Worm (Caenorhabditis elegans): ENCODE measurements around the gene sto-5.
"Not testable (repeated sequence)": the region's sequence is repeated elsewhere in the genome, so short reads cannot be mapped to it uniquely, and the experiment has no call there.

sto-5 gene

DNA sequence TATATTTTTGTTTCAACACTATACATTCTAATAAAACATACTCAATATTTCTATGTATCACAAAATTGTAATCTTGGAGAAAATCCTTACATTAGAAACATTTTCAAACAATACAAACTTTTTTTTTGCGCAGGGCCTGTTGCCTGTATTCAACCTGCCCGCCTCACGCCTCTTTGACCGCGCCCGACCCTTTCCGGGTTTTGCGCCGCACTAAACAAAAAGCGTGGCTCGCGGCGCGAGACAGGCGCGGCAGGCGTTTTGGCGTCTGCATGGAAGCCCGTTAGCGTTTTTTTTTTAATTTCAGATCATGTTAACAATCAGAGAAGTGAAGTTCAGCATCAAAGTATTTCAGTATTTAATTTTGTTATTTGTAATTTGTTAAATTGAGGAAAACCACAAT, 17.7 kb upstream of the sto-5 start:
- TF ChIP-seq lsy-2 (tag; optimal IDR thresholded peaks at IDR 0.05) (no peak), dpl-1 (GFP tag; optimal IDR thresholded peaks at IDR 0.05) (no peak), ceh-82 (tag; optimal IDR thresholded peaks at IDR 0.05) (no peak), isw-1 (GFP tag; IDR thresholded peaks at IDR 0.05) (no peak), grh-1 (GFP tag; IDR thresholded peaks at IDR 0.05) (no peak), sptf-1 (tag; optimal IDR thresholded peaks at IDR 0.05) (no peak), ztf-4 (tag; optimal IDR thresholded peaks at IDR 0.05) (no peak)

DNA sequence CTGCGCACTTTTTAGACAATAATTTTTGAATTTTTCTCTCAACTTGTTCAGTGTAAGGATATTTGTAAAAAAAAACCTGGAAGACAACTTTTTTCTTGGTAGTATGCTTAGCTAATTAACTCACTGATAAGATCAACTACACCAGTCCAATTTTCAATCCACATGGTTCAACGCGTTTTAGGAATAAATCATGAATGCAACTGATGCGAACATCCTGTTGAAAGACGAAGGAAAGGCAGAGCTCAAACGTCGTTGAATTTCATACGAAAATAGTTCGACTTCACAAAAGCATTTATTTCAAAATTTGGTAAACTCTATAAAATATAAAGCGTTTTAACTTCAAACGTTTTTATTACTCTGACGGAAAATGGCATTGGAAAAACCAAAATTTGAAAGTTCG, 15.5 kb upstream of the sto-5 start, which contains the start of gene dyla-1:
Gene dyla-1, plus strand, starts transcription at position 301 of the 400 bp plus-strand sequence.
- TF ChIP-seq aha-1 (tag; optimal IDR thresholded peaks at IDR 0.05) = no peak
- TF ChIP-seq aly-2 (tag; optimal IDR thresholded peaks at IDR 0.05) = no peak
- no peak for TF ChIP-seq unc-86 (tag; optimal IDR thresholded peaks at IDR 0.05)
- no peak for TF ChIP-seq lin-15B (tag; optimal IDR thresholded peaks at IDR 0.05)
- no peak for TF ChIP-seq hlh-17 (GFP tag; optimal IDR thresholded peaks at IDR 0.05; ENCODE audit: borderline replicate concordance)
- no peak for TF ChIP-seq sox-4 (tag; optimal IDR thresholded peaks at IDR 0.05)
- no peak for TF ChIP-seq C34B4.2 (tag; optimal IDR thresholded peaks at IDR 0.05)
- TF ChIP-seq pqm-1 (tag; optimal IDR thresholded peaks at IDR 0.05) = no peak
- no peak for TF ChIP-seq nhr-71 (tag; optimal IDR thresholded peaks at IDR 0.05)
- no peak for TF ChIP-seq elt-3 (tag; optimal IDR thresholded peaks at IDR 0.05)
- TF ChIP-seq snpc-4 (tag; optimal IDR thresholded peaks at IDR 0.05) = no peak

DNA sequence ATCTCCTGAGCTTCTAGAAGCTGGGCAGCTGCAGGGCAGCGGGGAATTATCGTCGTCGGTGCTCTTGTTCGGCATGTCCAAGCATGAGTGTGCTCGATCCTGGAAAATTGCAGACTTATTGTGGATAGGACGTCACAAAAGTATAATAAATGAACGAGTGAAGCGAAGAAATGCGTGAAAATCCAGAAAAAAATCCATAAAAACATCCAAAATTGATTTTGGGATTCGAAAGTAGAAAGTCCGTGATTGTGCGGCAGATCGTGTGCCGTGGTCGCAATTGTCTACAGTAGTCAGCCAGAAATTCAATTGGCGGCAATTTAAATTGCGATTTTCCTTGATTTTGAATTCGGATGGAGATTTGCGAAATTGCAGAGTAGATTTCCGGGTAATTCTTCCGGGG, 11.0 kb upstream of the sto-5 start, which contains the start of gene F41G4.7:
Gene F41G4.7, minus strand, starts transcription at position 101 of the 400 bp plus-strand sequence.
- TF ChIP-seq nhr-20 (tag; optimal IDR thresholded peaks at IDR 0.05) (no peak), egl-27 (tag; optimal IDR thresholded peaks at IDR 0.05) (no peak), zag-1 (tag; optimal IDR thresholded peaks at IDR 0.05) (no peak), unc-86 (tag; optimal IDR thresholded peaks at IDR 0.05) (no peak), elt-3 (tag; optimal IDR thresholded peaks at IDR 0.05) (no peak), ceh-63 (GFP tag; optimal IDR thresholded peaks at IDR 0.05) (no peak), hlh-17 (GFP tag; optimal IDR thresholded peaks at IDR 0.05; ENCODE audit: borderline replicate concordance) (no peak), rnt-1 (tag; optimal IDR thresholded peaks at IDR 0.05) (no peak), nhr-19 (GFP tag; conservative IDR thresholded peaks at IDR 0.05) (no peak)

DNA sequence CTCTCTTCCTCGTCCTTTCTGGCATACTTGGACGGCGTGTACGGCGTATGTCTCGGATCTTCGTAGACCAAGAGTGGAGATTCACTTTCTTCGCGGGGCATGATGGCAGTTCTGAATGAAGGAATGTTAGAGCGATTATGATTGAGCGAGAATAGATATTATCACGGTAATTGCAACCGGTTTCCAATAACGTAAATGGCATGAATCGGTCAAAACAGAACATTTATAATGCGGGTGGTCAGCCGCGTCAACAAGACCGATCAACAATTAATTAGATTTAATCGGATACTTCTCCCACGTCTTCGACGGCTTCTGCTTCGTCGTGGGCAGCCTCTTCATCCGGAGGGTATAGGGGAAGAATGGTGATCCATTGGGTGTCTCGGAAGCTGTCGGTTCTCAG, 9.4 kb upstream of the sto-5 start, which contains the start of gene F41G4.13:
Gene F41G4.13, minus strand, starts transcription at position 101 of the 400 bp plus-strand sequence.
- TF ChIP-seq pag-3 (tag; optimal IDR thresholded peaks at IDR 0.05; ENCODE audit: borderline replicate concordance, insufficient read depth); fos-1 (tag; optimal IDR thresholded peaks at IDR 0.05); ceh-88 (GFP tag; IDR thresholded peaks at IDR 0.05): not testable (repeated sequence)

DNA sequence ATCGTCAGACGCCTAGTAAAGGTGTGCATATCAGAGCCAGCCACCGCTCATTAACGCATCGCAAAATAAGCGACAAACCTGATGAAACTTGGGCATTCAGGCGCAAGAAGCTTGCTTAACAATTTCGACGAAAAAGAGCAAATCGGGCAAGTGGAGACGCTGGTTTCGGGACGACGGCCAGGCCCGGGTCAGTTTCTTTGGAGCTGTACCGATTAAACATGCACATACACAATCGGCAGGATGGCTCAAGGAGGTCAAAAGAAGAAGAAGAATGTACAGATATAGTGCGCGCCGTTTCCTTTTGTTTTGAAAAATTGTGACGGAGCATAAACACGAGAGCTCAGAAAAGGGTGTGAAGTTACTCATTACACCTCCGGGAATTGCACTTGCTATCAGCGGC, 1.2 kb upstream of the sto-5 start:
- no peak for TF ChIP-seq ceh-63 (GFP tag; optimal IDR thresholded peaks at IDR 0.05)
- no peak for TF ChIP-seq ama-1 (optimal IDR thresholded peaks at IDR 0.05)
- no peak for TF ChIP-seq nhr-77 (tag; optimal IDR thresholded peaks at IDR 0.05)
- no peak for TF ChIP-seq mef-2 (tag; optimal IDR thresholded peaks at IDR 0.05)
- TF ChIP-seq mab-9 (GFP tag; IDR thresholded peaks at IDR 0.05) = no peak
- no peak for TF ChIP-seq tlp-1 (tag; optimal IDR thresholded peaks at IDR 0.05)
- no peak for TF ChIP-seq grh-1 (GFP tag; IDR thresholded peaks at IDR 0.05)
- TF ChIP-seq nhr-76 (tag; optimal IDR thresholded peaks at IDR 0.05) = no peak
- no peak for TF ChIP-seq nhr-47 (tag; optimal IDR thresholded peaks at IDR 0.05)
- TF ChIP-seq jun-1 (tag; optimal IDR thresholded peaks at IDR 0.05) = no peak
- no peak for TF ChIP-seq nhr-85 (tag)
- TF ChIP-seq aly-2 (tag; optimal IDR thresholded peaks at IDR 0.05) = no peak
- no peak for TF ChIP-seq lin-35 (GFP tag; optimal IDR thresholded peaks at IDR 0.05)
- no peak for TF ChIP-seq blmp-1 (tag; optimal IDR thresholded peaks at IDR 0.05)
- no peak for TF ChIP-seq zip-4 (GFP tag; optimal IDR thresholded peaks at IDR 0.05)
- no peak for TF ChIP-seq ztf-4 (tag; optimal IDR thresholded peaks at IDR 0.05)
